Fruit fly (Drosophila melanogaster) whole organism, prepupa: ENCODE measurements around the gene CG13065.

Source experiments
- CG11902 ChIP-seq: fragments of 200-800 bp; sonication (Bioruptor generic); optimal IDR thresholded peaks from 3 replicates; lab custom pipeline; 2016; ENCODE audit warnings: missing biosample characterization, missing genetic modification characterization
- Eip78C ChIP-seq: fragments of 200-800 bp; sonication (Bioruptor generic); peaks from one replicate; lab custom pipeline; 2016; ENCODE audit warnings: missing biosample characterization, missing genetic modification characterization
- Gug ChIP-seq: fragments of 200-800 bp; sonication (Bioruptor generic); IDR thresholded peaks from 2 replicates; pipeline ENCODE4 v1.3.6; 2022; ENCODE audit warnings: missing biosample characterization, missing genetic modification characterization
- Sox15 ChIP-seq: fragments of 200-800 bp; sonication (Bioruptor generic); optimal IDR thresholded peaks from 3 replicates; lab custom pipeline; 2016; ENCODE audit warnings: missing biosample characterization, missing genetic modification characterization
- ss ChIP-seq, 2 experiments: fragments of 200-800 bp; sonication (Bioruptor generic); optimal IDR thresholded peaks; 2 replicates in 1 of 2; 3 replicates in 1 of 2; lab custom pipeline; 2017 to 2018; ENCODE audit warnings: mild to moderate bottlenecking in 2 of 2, missing biosample characterization in 2 of 2, missing genetic modification characterization in 2 of 2, moderate library complexity in 1 of 2
- topi ChIP-seq: fragments of 200-800 bp; sonication (Bioruptor generic); optimal IDR thresholded peaks from 3 replicates; lab custom pipeline; 2016; ENCODE audit warnings: missing biosample characterization, missing genetic modification characterization

dm6 chr3L:16303982-16304381 is 26.7 kb downstream of the CG13065 start, which contains the start of gene CG43249:
- TF ChIP-seq Gug (GFP tag; lab: Robert Waterston, UW) (no peak), Eip78C (no peak), ss (GFP tag; optimal IDR thresholded peaks at IDR 0.05; lab: Kevin White, UChicago) (no peak), Sox15 (no peak), topi (GFP tag; lab: Kevin White, UChicago) (no peak), CG11902 (GFP tag; lab: Kevin White, UChicago) (no peak)
